Fruit fly (Drosophila melanogaster) whole organism: Measurements from ENCODE around the gene sqd.

Experiments used
- CG8478 ChIP-seq: fragments of >200 bp; optimal IDR thresholded peaks from 2 replicates; lab custom pipeline; 2018; ENCODE audit warnings: inconsistent platforms
- Dll ChIP-seq: fragments of >200 bp; optimal IDR thresholded peaks from 2 replicates; lab custom pipeline; 2017
- pan ChIP-seq: fragments of >200 bp; optimal IDR thresholded peaks from 2 replicates; lab custom pipeline; 2017
- psq ChIP-seq: fragments of >200 bp; optimal IDR thresholded peaks from 2 replicates; lab custom pipeline; 2017

DNA sequence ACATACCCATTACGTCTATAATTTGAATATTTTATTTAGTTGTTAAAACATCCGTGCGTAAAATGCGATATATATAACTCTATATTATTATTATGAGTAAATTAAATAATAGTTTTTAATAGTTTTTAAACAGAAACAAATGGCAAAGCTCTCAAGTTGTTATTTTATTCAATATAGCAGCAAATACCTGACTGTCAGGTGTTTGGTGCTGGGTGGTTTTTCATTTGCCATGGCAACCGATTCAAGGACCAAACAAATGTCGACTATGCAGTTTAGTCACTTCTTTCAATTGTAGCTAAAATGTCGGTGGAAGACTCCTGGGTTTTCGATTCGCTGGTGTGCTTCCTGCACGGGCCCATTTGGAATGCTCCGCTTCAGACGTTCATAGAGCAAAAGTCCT is 47.6 kb upstream of the sqd start, which contains the start of gene CG14367:
- TF ChIP-seq CG8478 (lab: Kevin White, UChicago) = no peak
- TF ChIP-seq psq = no peak
- no peak for TF ChIP-seq pan (lab: Kevin White, UChicago)
- no peak for TF ChIP-seq Dll (lab: Kevin White, UChicago)
